Worm (Caenorhabditis elegans) whole organism, midembryonic: Measurements from ENCODE around the gene hil-6.

Source experiments
- T22C8.4 ChIP-seq: fragments of 200-800 bp; sonication (Bioruptor generic); IDR thresholded peaks from 2 replicates; pipeline ENCODE4 v1.3.6; 2022; ENCODE audit warnings: missing genetic modification characterization, missing compliant biosample characterization
- cog-1 ChIP-seq: sonication (generic microtip); optimal IDR thresholded peaks from 2 replicates; lab custom pipeline; 2016; ENCODE audit warnings: missing genetic modification characterization, missing compliant biosample characterization
- flt-1 ChIP-seq: fragments of 200-800 bp; sonication (Bioruptor generic); IDR thresholded peaks from 2 replicates; pipeline ENCODE4 v1.3.6; 2022; ENCODE audit warnings: missing genetic modification characterization, missing compliant biosample characterization
- klf-2 ChIP-seq: fragments of 200-800 bp; sonication (Bioruptor generic); conservative IDR thresholded peaks from 2 replicates; pipeline ENCODE4 v1.3.6; 2022; ENCODE audit warnings: missing genetic modification reagents, missing genetic modification characterization, missing compliant biosample characterization
- med-1 ChIP-seq: sonication (generic microtip); optimal IDR thresholded peaks from 2 replicates; lab custom pipeline; 2017; ENCODE audit warnings: missing genetic modification characterization, mild to moderate bottlenecking, missing compliant biosample characterization, antibody characterized with exemption, missing genetic modification reagents; ENCODE audit not compliant: insufficient read depth
- ref-1 ChIP-seq: fragments of 200-800 bp; sonication (Bioruptor generic); conservative IDR thresholded peaks from 2 replicates; pipeline ENCODE4 v1.3.6; 2022; ENCODE audit warnings: missing genetic modification reagents, missing genetic modification characterization, missing compliant biosample characterization
- tab-1 ChIP-seq: fragments of 200-800 bp; sonication (Bioruptor generic); IDR thresholded peaks from 2 replicates; pipeline ENCODE4 v1.3.6; 2022; ENCODE audit warnings: missing genetic modification characterization, missing compliant biosample characterization
- ztf-23 ChIP-seq: fragments of 200-800 bp; sonication (Bioruptor generic); IDR thresholded peaks from 2 replicates; pipeline ENCODE4 v1.3.6; 2022; ENCODE audit warnings: missing genetic modification reagents, missing genetic modification characterization, missing compliant biosample characterization
- ztf-29 ChIP-seq: fragments of 200-800 bp; sonication (Bioruptor generic); IDR thresholded peaks from 2 replicates; pipeline ENCODE4 v1.3.6; 2022; ENCODE audit warnings: missing genetic modification reagents, missing genetic modification characterization, missing compliant biosample characterization

The hil-6 gene

ce11 chrV:2022374-2022773, 9.0 kb downstream of the hil-6 start, which contains the start of gene F59A7.5:
Gene F59A7.5 (plus strand): TSS chrV:2022674.
- TF ChIP-seq ztf-23 (no peak), T22C8.4 (GFP tag; lab: Robert Waterston, UW) (no peak), ref-1 (GFP tag; lab: Robert Waterston, UW) (no peak), tab-1 (GFP tag; lab: Robert Waterston, UW) (no peak), cog-1 (tag; lab: Kevin White, UChicago) (no peak), med-1 (GFP tag; lab: Kevin White, UChicago) (no peak), ztf-29 (no peak), klf-2 (no peak), flt-1 (no peak)

DNA sequence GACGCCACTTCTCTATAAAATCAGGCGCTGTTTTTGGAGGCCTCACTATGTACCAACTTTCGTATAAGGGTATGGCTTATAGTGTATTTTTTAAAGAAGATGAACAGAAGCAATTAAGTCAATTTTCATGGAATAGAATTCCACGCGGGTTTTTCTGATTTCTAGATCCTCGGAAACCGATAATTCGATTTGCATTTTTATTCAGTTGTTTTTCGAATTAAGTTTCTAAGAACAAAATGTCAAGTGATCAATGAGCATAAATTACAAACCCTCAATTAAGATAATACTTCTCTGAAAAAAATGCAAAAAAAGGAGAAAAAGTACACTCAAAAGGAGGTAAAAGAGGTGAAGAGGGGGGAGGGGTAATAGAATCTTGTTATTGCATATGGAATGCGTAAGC, 10.1 kb downstream of the hil-6 start:
- no peak for TF ChIP-seq med-1 (GFP tag; lab: Kevin White, UChicago)

ce11 chrV:2018689-2019088, 12.7 kb downstream of the hil-6 start, which contains the start of gene F59A7.14:
Gene F59A7.14 (plus strand): TSS chrV:2018989.
- TF ChIP-seq flt-1 = no peak
- no peak for TF ChIP-seq med-1 (GFP tag; lab: Kevin White, UChicago)

DNA sequence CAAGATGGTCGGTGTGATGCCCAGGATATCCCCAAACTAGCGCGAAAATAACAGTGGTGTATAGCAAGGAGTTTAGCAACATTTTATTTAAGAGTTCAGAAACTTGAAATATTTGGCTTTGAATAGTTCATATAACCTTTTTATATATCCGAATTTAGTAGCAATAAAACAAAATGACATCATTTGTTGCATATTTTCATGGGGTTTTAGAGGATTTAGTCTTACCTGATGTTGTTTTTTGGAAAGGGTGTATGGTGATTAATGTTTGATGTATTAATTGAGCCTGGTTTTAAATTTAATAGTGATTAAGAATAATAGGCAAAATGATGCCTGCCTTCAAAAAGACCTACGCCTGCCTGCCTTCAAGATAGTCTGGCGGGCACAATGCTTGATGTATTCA, 14.9 kb downstream of the hil-6 start, which contains the start of gene F59A7.2:
TSS of gene F59A7.2 (minus strand) at position 101 of the 400 bp plus-strand sequence.
- TF ChIP-seq T22C8.4 (GFP tag; lab: Robert Waterston, UW) = no peak
- no peak for TF ChIP-seq flt-1

- TF ChIP-seq flt-1 (no peak), ztf-29 (no peak), cog-1 (tag; lab: Kevin White, UChicago) (no peak), tab-1 (GFP tag; lab: Robert Waterston, UW) (no peak), klf-2 (no peak), T22C8.4 (GFP tag; lab: Robert Waterston, UW) (no peak), ref-1 (GFP tag; lab: Robert Waterston, UW) (no peak), ztf-23 (no peak), med-1 (GFP tag; lab: Kevin White, UChicago) (no peak)
These were observed 17.5 kb downstream of the hil-6 start, which contains the start of gene F59A7.11 for ce11 chrV:2013824-2014223. Gene F59A7.11 (minus strand): TSS chrV:2013924.

DNA sequence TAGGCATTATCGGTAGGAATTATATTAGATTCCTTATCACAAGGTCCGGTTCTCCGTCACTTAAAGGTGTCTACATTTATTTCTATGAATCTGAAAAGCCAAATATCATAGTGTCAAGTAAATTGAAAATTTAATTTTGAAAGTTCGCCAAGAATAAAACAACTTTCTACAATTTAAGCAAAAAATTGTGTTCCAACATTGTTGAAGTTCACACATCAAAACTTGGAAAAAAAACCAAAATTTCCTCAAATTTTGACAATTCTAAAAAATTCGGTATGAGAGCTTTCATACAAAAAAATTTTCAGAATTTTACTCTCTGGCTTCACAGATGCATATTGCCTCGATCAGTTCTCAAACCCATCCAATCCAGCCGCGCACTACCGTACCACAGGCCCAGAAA, 19.6 kb downstream of the hil-6 start, which contains the start of gene F59A7.7:
TSS of gene F59A7.7 (plus strand) at position 301 of the 400 bp plus-strand sequence.
- TF ChIP-seq ref-1 (GFP tag; lab: Robert Waterston, UW) = no peak
- TF ChIP-seq tab-1 (GFP tag; lab: Robert Waterston, UW) = no peak
- no peak for TF ChIP-seq ztf-23
- no peak for TF ChIP-seq klf-2
- no peak for TF ChIP-seq ztf-29
- TF ChIP-seq flt-1 = no peak
- no peak for TF ChIP-seq T22C8.4 (GFP tag; lab: Robert Waterston, UW)
- no peak for TF ChIP-seq cog-1 (tag; lab: Kevin White, UChicago)
- TF ChIP-seq med-1 (GFP tag; lab: Kevin White, UChicago) = no peak

- no peak for TF ChIP-seq T22C8.4 (GFP tag; lab: Robert Waterston, UW)
- no peak for TF ChIP-seq ztf-23
These were observed 22.9 kb downstream of the hil-6 start for ce11 chrV:2008412-2008811.

DNA sequence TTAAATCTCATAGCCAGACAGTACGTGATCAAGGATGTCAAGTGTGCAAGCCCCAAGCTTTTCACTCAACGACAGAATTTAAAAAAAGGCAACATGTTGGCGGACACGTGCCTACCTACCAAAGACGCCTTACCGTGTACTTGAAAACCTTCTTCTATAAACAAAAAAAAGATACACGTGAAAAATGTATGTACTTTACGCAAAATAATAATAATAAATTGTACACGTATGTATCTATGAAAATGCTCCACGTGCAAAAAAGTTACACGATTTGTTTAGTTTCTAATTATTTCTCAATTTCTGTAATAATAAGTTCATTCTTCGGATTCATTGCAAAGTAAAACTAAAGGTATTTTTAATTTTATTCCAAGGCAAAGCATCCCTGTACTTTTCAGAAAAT, 26.7 kb downstream of the hil-6 start, which contains the start of gene cysl-4:
TSS of gene cysl-4 (plus strand) at position 301 of the 400 bp plus-strand sequence.
- TF ChIP-seq cog-1 (tag; lab: Kevin White, UChicago) = no peak
- no peak for TF ChIP-seq klf-2
- no peak for TF ChIP-seq tab-1 (GFP tag; lab: Robert Waterston, UW)
- no peak for TF ChIP-seq flt-1
- no peak for TF ChIP-seq med-1 (GFP tag; lab: Kevin White, UChicago)
- no peak for TF ChIP-seq ztf-29
- TF ChIP-seq T22C8.4 (GFP tag; lab: Robert Waterston, UW) = no peak
- TF ChIP-seq ztf-23 = no peak
- no peak for TF ChIP-seq ref-1 (GFP tag; lab: Robert Waterston, UW)

- no peak for TF ChIP-seq klf-2
- TF ChIP-seq ztf-23 = no peak
- no peak for TF ChIP-seq tab-1 (GFP tag; lab: Robert Waterston, UW)
- no peak for TF ChIP-seq flt-1
- TF ChIP-seq cog-1 (tag; lab: Kevin White, UChicago) = no peak
- no peak for TF ChIP-seq T22C8.4 (GFP tag; lab: Robert Waterston, UW)
- TF ChIP-seq ref-1 (GFP tag; lab: Robert Waterston, UW) = no peak
- no peak for TF ChIP-seq med-1 (GFP tag; lab: Kevin White, UChicago)
- TF ChIP-seq ztf-29 = no peak
These were observed 27.1 kb downstream of the hil-6 start, which contains the start of gene clec-206 for ce11 chrV:2004229-2004628. Gene clec-206 (minus strand): TSS chrV:2004329.

DNA sequence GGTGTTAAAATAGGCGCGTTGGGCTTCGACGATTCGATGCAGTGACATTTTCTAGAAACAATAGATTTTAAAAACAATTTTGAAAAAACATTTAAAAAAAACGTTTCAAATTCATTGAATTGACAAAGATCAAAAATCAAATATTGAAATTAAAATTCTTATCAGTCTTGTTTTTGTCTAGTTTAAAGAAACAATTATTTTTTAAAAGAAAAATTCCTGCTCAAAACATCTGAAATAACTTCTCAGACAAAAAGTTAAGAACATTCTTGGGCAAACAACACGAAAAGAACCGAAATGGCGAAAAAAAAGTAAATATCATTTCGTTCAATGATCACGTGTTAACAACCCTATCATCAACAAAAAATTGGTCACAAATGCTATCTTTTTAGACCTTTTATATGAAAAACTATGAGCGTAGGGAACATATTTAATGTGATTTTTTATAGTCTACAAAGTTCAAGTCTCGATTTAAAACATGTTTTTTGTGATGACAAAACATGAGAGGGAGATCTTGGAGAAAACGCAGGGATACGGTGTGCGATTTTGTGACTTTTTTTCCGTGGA, 31.7 kb downstream of the hil-6 start, which contains the start of gene alh-5:
TSS of gene alh-5 (minus strand) at position 51 of the 564 bp plus-strand sequence.
- TF ChIP-seq cog-1 (tag; lab: Kevin White, UChicago) = no peak
- no peak for TF ChIP-seq ztf-29
- TF ChIP-seq flt-1 = no peak
- TF ChIP-seq ref-1 (GFP tag; lab: Robert Waterston, UW) = no peak

DNA sequence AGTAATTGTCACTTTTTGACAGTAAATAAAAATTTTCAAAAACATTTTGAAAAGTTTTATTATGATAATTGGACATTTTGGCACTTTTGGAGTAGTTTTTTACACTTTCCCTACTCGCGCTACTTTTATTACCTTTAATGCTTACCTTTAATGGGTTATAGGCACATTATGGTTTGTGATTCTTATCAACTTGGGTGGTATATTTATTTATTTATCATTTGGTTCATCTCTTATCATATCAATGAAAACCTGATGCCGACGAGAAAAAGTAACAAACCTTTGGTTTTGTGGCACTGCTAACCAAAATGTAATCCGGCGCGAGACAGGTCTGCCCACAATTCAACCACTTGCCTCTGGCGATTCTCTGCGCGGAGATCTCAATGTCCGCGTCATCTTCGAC, 33.0 kb downstream of the hil-6 start:
- TF ChIP-seq ztf-23 (no peak), T22C8.4 (GFP tag; lab: Robert Waterston, UW) (no peak), ref-1 (GFP tag; lab: Robert Waterston, UW) (no peak), ztf-29 (no peak), tab-1 (GFP tag; lab: Robert Waterston, UW) (no peak), klf-2 (no peak), cog-1 (tag; lab: Kevin White, UChicago) (no peak), med-1 (GFP tag; lab: Kevin White, UChicago) (no peak), flt-1 (no peak)
